Worm (Caenorhabditis elegans) whole organism, mixed stage, embryonic: ENCODE results near the gene hpo-26.
"Not testable (repeated sequence)": the region's sequence is repeated elsewhere in the genome, so short reads cannot be mapped to it uniquely, and the experiment has no call there.

Source experiments
- bed-3 ChIP-seq: fragments of 200-800 bp; sonication (Bioruptor generic); optimal IDR thresholded peaks from 3 replicates; lab custom pipeline; 2018; ENCODE audit warnings: mild to moderate bottlenecking, missing genetic modification characterization, moderate library complexity, missing compliant biosample characterization
- ceh-39 ChIP-seq: fragments of 150-350 bp; optimal IDR thresholded peaks from 2 replicates; lab custom pipeline; 2014; ENCODE audit warnings: missing biosample characterization, missing genetic modification characterization
- ceh-83 ChIP-seq: fragments of 200-800 bp; sonication (Bioruptor generic); optimal IDR thresholded peaks from 2 replicates; lab custom pipeline; 2018; ENCODE audit warnings: mild to moderate bottlenecking, missing genetic modification characterization, missing compliant biosample characterization
- ces-1 ChIP-seq: fragments of 150-350 bp; optimal IDR thresholded peaks from 2 replicates; lab custom pipeline; 2014; ENCODE audit warnings: missing biosample characterization, missing genetic modification reagents, missing genetic modification characterization
- cnd-1 ChIP-seq: fragments of 200-800 bp; sonication (Bioruptor generic); optimal IDR thresholded peaks from 2 replicates; lab custom pipeline; 2018; ENCODE audit warnings: mild to moderate bottlenecking, missing genetic modification characterization, missing compliant biosample characterization
- drap-1 ChIP-seq: fragments of 200-800 bp; sonication (Bioruptor generic); optimal IDR thresholded peaks from 3 replicates; lab custom pipeline; 2018; ENCODE audit warnings: mild to moderate bottlenecking, missing genetic modification characterization, missing compliant biosample characterization
- elt-1 ChIP-seq: sonication (generic microtip); optimal IDR thresholded peaks from 2 replicates; lab custom pipeline; 2017; ENCODE audit warnings: missing genetic modification characterization, mild to moderate bottlenecking, missing compliant biosample characterization, antibody characterized with exemption, moderate library complexity, borderline replicate concordance; ENCODE audit not compliant: insufficient read depth
- elt-3 ChIP-seq: fragments of 150-350 bp; optimal IDR thresholded peaks from 2 replicates; lab custom pipeline; 2014; ENCODE audit warnings: missing biosample characterization, missing genetic modification characterization
- flh-1 ChIP-seq: fragments of 200-800 bp; sonication (Bioruptor generic); optimal IDR thresholded peaks from 2 replicates; lab custom pipeline; 2018; ENCODE audit warnings: mild to moderate bottlenecking, missing genetic modification characterization, moderate library complexity, missing compliant biosample characterization
- ham-2 ChIP-seq: fragments of 200-800 bp; sonication (Bioruptor generic); optimal IDR thresholded peaks from 2 replicates; lab custom pipeline; 2018; ENCODE audit warnings: mild to moderate bottlenecking, missing genetic modification characterization, missing compliant biosample characterization
- hlh-1 ChIP-seq: fragments of 150-350 bp; optimal IDR thresholded peaks from 2 replicates; lab custom pipeline; 2014; ENCODE audit warnings: missing biosample characterization, missing genetic modification reagents, missing genetic modification characterization
- lin-13 ChIP-seq: fragments of 150-350 bp; optimal IDR thresholded peaks from 2 replicates; lab custom pipeline; 2014; ENCODE audit warnings: missing biosample characterization, missing genetic modification characterization
- lin-32 ChIP-seq: fragments of 200-800 bp; sonication (Bioruptor generic); optimal IDR thresholded peaks from 2 replicates; lab custom pipeline; 2018; ENCODE audit warnings: mild to moderate bottlenecking, missing genetic modification characterization, missing compliant biosample characterization
- lsy-2 ChIP-seq: fragments of 150-350 bp; optimal IDR thresholded peaks from 2 replicates; lab custom pipeline; 2014; ENCODE audit warnings: missing biosample characterization, missing genetic modification characterization
- mep-1 ChIP-seq: fragments of 150-350 bp; optimal IDR thresholded peaks from 2 replicates; lab custom pipeline; 2017; ENCODE audit warnings: missing biosample characterization, missing genetic modification reagents, missing genetic modification characterization, inconsistent platforms
- nhr-12 ChIP-seq: fragments of 150-350 bp; optimal IDR thresholded peaks from 2 replicates; lab custom pipeline; 2014; ENCODE audit warnings: missing biosample characterization, missing genetic modification characterization
- nhr-2 ChIP-seq: fragments of 150-350 bp; optimal IDR thresholded peaks from 2 replicates; lab custom pipeline; 2014; ENCODE audit warnings: missing biosample characterization, missing genetic modification characterization
- nhr-237 ChIP-seq: fragments of 150-350 bp; optimal IDR thresholded peaks from 2 replicates; lab custom pipeline; 2014; ENCODE audit warnings: missing biosample characterization, missing genetic modification characterization
- nhr-28 ChIP-seq: fragments of 150-350 bp; optimal IDR thresholded peaks from 2 replicates; lab custom pipeline; 2014; ENCODE audit warnings: missing biosample characterization, missing genetic modification characterization
- nhr-76 ChIP-seq: sonication (generic microtip); optimal IDR thresholded peaks from 2 replicates; lab custom pipeline; 2017; ENCODE audit warnings: missing biosample characterization, missing genetic modification characterization
- snpc-4 ChIP-seq: fragments of 150-350 bp; optimal IDR thresholded peaks from 2 replicates; lab custom pipeline; 2014; ENCODE audit warnings: missing biosample characterization, missing genetic modification characterization
- sptf-1 ChIP-seq: sonication (generic microtip); optimal IDR thresholded peaks from 2 replicates; lab custom pipeline; 2017; ENCODE audit warnings: mild to moderate bottlenecking, missing genetic modification characterization, moderate library complexity, missing compliant biosample characterization
- tbx-8 ChIP-seq: fragments of 200-800 bp; sonication (Bioruptor generic); optimal IDR thresholded peaks from 2 replicates; lab custom pipeline; 2018; ENCODE audit warnings: mild to moderate bottlenecking, missing genetic modification characterization, moderate library complexity, missing compliant biosample characterization
- unc-120 ChIP-seq: sonication (generic microtip); optimal IDR thresholded peaks from 2 replicates; lab custom pipeline; 2017; ENCODE audit warnings: missing genetic modification characterization, missing compliant biosample characterization; ENCODE audit not compliant: poor library complexity, severe bottlenecking
- unc-39 ChIP-seq: fragments of 150-350 bp; optimal IDR thresholded peaks from 2 replicates; lab custom pipeline; 2014; ENCODE audit warnings: missing biosample characterization, missing genetic modification characterization
- unc-62 ChIP-seq: fragments of 150-350 bp; optimal IDR thresholded peaks from 2 replicates; lab custom pipeline; 2014; ENCODE audit warnings: missing biosample characterization, missing genetic modification reagents, missing genetic modification characterization
- zip-8 ChIP-seq: fragments of 150-350 bp; optimal IDR thresholded peaks from 2 replicates; lab custom pipeline; 2014; ENCODE audit warnings: missing biosample characterization, missing genetic modification characterization
- ztf-11 ChIP-seq: fragments of 150-350 bp; optimal IDR thresholded peaks from 2 replicates; lab custom pipeline; 2014; ENCODE audit warnings: missing biosample characterization, missing genetic modification characterization

The hpo-26 gene

ce11 chrV:6533030-6533429 lies at the start of gene hpo-26:
Gene hpo-26 (minus strand): TSS chrV:6533060.
- TF ChIP-seq cnd-1 (tag; lab: Kevin White, UChicago) (no peak), elt-3 (tag; lab: Kevin White, UChicago) (no peak), nhr-12 (tag; lab: Kevin White, UChicago) (no peak), mep-1 (tag; lab: Kevin White, UChicago) (no peak), ceh-39 (tag; lab: Kevin White, UChicago) (no peak), ztf-11 (tag; lab: Kevin White, UChicago) (no peak)

ce11 chrV:6581762-6582161 lies 48.9 kb upstream of the hpo-26 start, which contains the start of gene ZK1055.4:
Gene ZK1055.4 (plus strand): TSS chrV:6582062.
- TF ChIP-seq snpc-4, nhr-28, nhr-237 (tag; lab: Kevin White, UChicago): not testable (repeated sequence)

ce11 chrV:6579992-6580391 lies 47.1 kb upstream of the hpo-26 start, which contains the start of gene EGAP9.3:
Gene EGAP9.3 (minus strand): TSS chrV:6580122.
- TF ChIP-seq lsy-2 (no peak), unc-39 (tag; lab: Kevin White, UChicago) (no peak), snpc-4 (tag; lab: Kevin White, UChicago) (no peak), nhr-2 (tag; lab: Kevin White, UChicago) (no peak), lin-13 (tag; lab: Kevin White, UChicago) (no peak), unc-120 (tag; lab: Kevin White, UChicago) (no peak), flh-1 (no peak), bed-3 (no peak), ztf-11 (tag; lab: Kevin White, UChicago) (no peak)

ce11 chrV:6576567-6576966 lies 43.7 kb upstream of the hpo-26 start, which contains the start of gene EGAP9.4:
Gene EGAP9.4 (plus strand): TSS chrV:6576867.
- no peak for TF ChIP-seq sptf-1 (tag; lab: Kevin White, UChicago)
- TF ChIP-seq elt-1 (tag; lab: Kevin White, UChicago), result peak; percentile 28
- TF ChIP-seq hlh-1 (tag; lab: Kevin White, UChicago), result no peak
- no peak for TF ChIP-seq drap-1

ce11 chrV:6575406-6576130 lies 42.7 kb upstream of the hpo-26 start, which contains the start of gene fut-2:
Gene fut-2 (minus strand): TSS chrV:6575890.
- TF ChIP-seq nhr-12 (tag; lab: Kevin White, UChicago), result no peak
- TF ChIP-seq nhr-237 (tag; lab: Kevin White, UChicago), result no peak

ce11 chrV:6565851-6566386 lies 33.1 kb upstream of the hpo-26 start, which contains the start of gene K04A8.1:
Gene K04A8.1 (plus strand): TSS chrV:6566336.
- no peak for TF ChIP-seq hlh-1 (tag; lab: Kevin White, UChicago)
- TF ChIP-seq nhr-76 (tag; lab: Kevin White, UChicago), result no peak
- no peak for TF ChIP-seq lin-13 (tag; lab: Kevin White, UChicago)
- TF ChIP-seq nhr-2 (tag; lab: Kevin White, UChicago), result no peak
- no peak for TF ChIP-seq cnd-1 (tag; lab: Kevin White, UChicago)
- no peak for TF ChIP-seq sptf-1 (tag; lab: Kevin White, UChicago)
- TF ChIP-seq unc-62 (GFP tag; lab: Kevin White, UChicago), result no peak
- TF ChIP-seq tbx-8 (GFP tag; lab: Kevin White, UChicago), result no peak
- no peak for TF ChIP-seq zip-8 (tag; lab: Kevin White, UChicago)
- no peak for TF ChIP-seq unc-120 (tag; lab: Kevin White, UChicago)
- TF ChIP-seq snpc-4 (tag; lab: Kevin White, UChicago), result no peak
- TF ChIP-seq ceh-39 (tag; lab: Kevin White, UChicago), result no peak
- no peak for TF ChIP-seq nhr-237 (tag; lab: Kevin White, UChicago)
- no peak for TF ChIP-seq ham-2 (GFP tag; lab: Kevin White, UChicago)
- TF ChIP-seq elt-1 (tag; lab: Kevin White, UChicago), result no peak
- no peak for TF ChIP-seq ceh-83 (GFP tag; lab: Kevin White, UChicago)
- no peak for TF ChIP-seq ces-1 (GFP tag; lab: Kevin White, UChicago)
- no peak for TF ChIP-seq lin-32 (GFP tag; lab: Kevin White, UChicago)
